Fruit fly (Drosophila melanogaster) whole organism, adult: ENCODE data around the gene Sfp24C1.

Experiments
- CG11617 ChIP-seq: fragments of 200-800 bp; sonication (Bioruptor generic); optimal IDR thresholded peaks from 2 replicates; lab custom pipeline; 2017; ENCODE audit warnings: mild to moderate bottlenecking, missing biosample characterization, missing genetic modification reagents, missing genetic modification characterization
- CG33017 ChIP-seq: fragments of 200-800 bp; sonication (Bioruptor generic); optimal IDR thresholded peaks from 2 replicates; lab custom pipeline; 2018; ENCODE audit warnings: missing biosample characterization, mild to moderate bottlenecking, missing genetic modification characterization, moderate library complexity
- bab1 ChIP-seq: fragments of 200-800 bp; sonication (Bioruptor generic); optimal IDR thresholded peaks from 3 replicates; lab custom pipeline; 2019; ENCODE audit warnings: missing biosample characterization, mild to moderate bottlenecking, missing genetic modification characterization, moderate library complexity
- cnc ChIP-seq, 2 experiments: fragments of >200 bp; optimal IDR thresholded peaks; 2 replicates each; lab custom pipeline; 2017
- kay ChIP-seq: fragments of 200-800 bp; sonication (Bioruptor generic); peaks from one replicate; lab custom pipeline; 2016; ENCODE audit warnings: missing biosample characterization, missing genetic modification characterization, borderline replicate concordance

- TF ChIP-seq kay (GFP tag; lab: Kevin White, UChicago): no peak
- no peak for TF ChIP-seq CG11617 (GFP tag; lab: Kevin White, UChicago)
- no peak for TF ChIP-seq CG33017
- TF ChIP-seq bab1 (GFP tag; lab: Kevin White, UChicago): no peak
- TF ChIP-seq cnc (optimal IDR thresholded peaks at IDR 0.05; lab: Kevin White, UChicago): no peak
These were observed 36.7 kb downstream of the Sfp24C1 start for dm6 chr2L:3737003-3737662.
